Worm (Caenorhabditis elegans) whole organism, early embryonic: ENCODE measurements around the gene T05C3.2.

ENCODE experiments used
- B0310.2 ChIP-seq: sonication (generic microtip); optimal IDR thresholded peaks from 2 replicates; lab custom pipeline; 2016; ENCODE audit warnings: mild to moderate bottlenecking, missing genetic modification characterization, missing compliant biosample characterization
- F13C5.2 ChIP-seq: sonication (generic microtip); optimal IDR thresholded peaks from 2 replicates; lab custom pipeline; 2017; ENCODE audit warnings: mild to moderate bottlenecking, missing genetic modification characterization, inconsistent platforms, missing compliant biosample characterization
- aly-1 ChIP-seq: sonication (generic microtip); optimal IDR thresholded peaks from 2 replicates; lab custom pipeline; 2016; ENCODE audit warnings: missing genetic modification characterization, missing compliant biosample characterization
- ama-1 ChIP-seq: fragments of 150-350 bp; optimal IDR thresholded peaks from 2 replicates; lab custom pipeline; 2014
- ceh-13 ChIP-seq: fragments of 200-800 bp; sonication (Bioruptor generic); optimal IDR thresholded peaks from 2 replicates; lab custom pipeline; 2018; ENCODE audit warnings: mild to moderate bottlenecking, missing genetic modification characterization, missing compliant biosample characterization
- ceh-36 ChIP-seq: sonication (generic microtip); optimal IDR thresholded peaks from 2 replicates; lab custom pipeline; 2016; ENCODE audit warnings: missing genetic modification characterization, inconsistent platforms, missing compliant biosample characterization
- ets-7 ChIP-seq: sonication (generic microtip); optimal IDR thresholded peaks from 2 replicates; lab custom pipeline; 2016; ENCODE audit warnings: missing genotype, missing genetic modification characterization, missing compliant biosample characterization
- flt-1 ChIP-seq: fragments of 200-800 bp; sonication (Bioruptor generic); IDR thresholded peaks from 2 replicates; pipeline ENCODE4 v1.3.6; 2022; ENCODE audit warnings: missing genetic modification characterization, missing compliant biosample characterization
- hmbx-1 ChIP-seq: sonication (generic microtip); optimal IDR thresholded peaks from 2 replicates; lab custom pipeline; 2016; ENCODE audit warnings: mild to moderate bottlenecking, missing genetic modification characterization, missing compliant biosample characterization
- hmg-4 ChIP-seq: fragments of 200-800 bp; sonication (Bioruptor generic); optimal IDR thresholded peaks from 2 replicates; lab custom pipeline; 2018; ENCODE audit warnings: mild to moderate bottlenecking, missing genetic modification characterization, missing compliant biosample characterization
- hnd-1 ChIP-seq: sonication (generic microtip); optimal IDR thresholded peaks from 2 replicates; lab custom pipeline; 2016; ENCODE audit warnings: missing genetic modification characterization, missing compliant biosample characterization
- pes-1 ChIP-seq: fragments of 200-800 bp; sonication (Bioruptor generic); IDR thresholded peaks from 2 replicates; pipeline ENCODE4 v1.3.6; 2022; ENCODE audit warnings: missing genetic modification reagents, missing genetic modification characterization, missing compliant biosample characterization
- scrt-1 ChIP-seq: fragments of 200-800 bp; sonication (Bioruptor generic); IDR thresholded peaks from 2 replicates; pipeline ENCODE4 v1.3.6; 2022; ENCODE audit warnings: missing genetic modification characterization, missing compliant biosample characterization
- sea-1 ChIP-seq: fragments of 200-800 bp; sonication (Bioruptor generic); conservative IDR thresholded peaks from 2 replicates; pipeline ENCODE4 v1.3.6; 2022; ENCODE audit warnings: missing genetic modification characterization, missing compliant biosample characterization
- tbx-11 ChIP-seq: fragments of 200-800 bp; sonication (Bioruptor generic); IDR thresholded peaks from 2 replicates; pipeline ENCODE4 v1.3.6; 2022; ENCODE audit warnings: missing genetic modification characterization, missing compliant biosample characterization
- tbx-37 ChIP-seq: fragments of 200-800 bp; sonication (Bioruptor generic); conservative IDR thresholded peaks from 2 replicates; pipeline ENCODE4 v1.3.6; 2022; ENCODE audit warnings: missing genetic modification reagents, missing genetic modification characterization, missing compliant biosample characterization
- tra-4 ChIP-seq: sonication (generic microtip); optimal IDR thresholded peaks from 2 replicates; lab custom pipeline; 2017; ENCODE audit warnings: missing genetic modification characterization, missing compliant biosample characterization

T05C3.2 gene

ce11 chrV:5488766-5489165 is 4.8 kb upstream of the T05C3.2 start, which contains the start of gene grl-18:
grl-18 (minus strand) TSS chrV:5488866.
- TF ChIP-seq F13C5.2 (tag; lab: Kevin White, UChicago): no peak
- TF ChIP-seq pes-1: no peak
- TF ChIP-seq ceh-36 (tag; lab: Kevin White, UChicago): no peak
- TF ChIP-seq ceh-13 (GFP tag; lab: Kevin White, UChicago): no peak
- TF ChIP-seq tbx-11: no peak
- no peak for TF ChIP-seq tbx-37 (GFP tag; lab: Robert Waterston, UW)
- no peak for TF ChIP-seq hnd-1 (tag; lab: Kevin White, UChicago)
- TF ChIP-seq hmg-4 (GFP tag; lab: Kevin White, UChicago): no peak
- no peak for TF ChIP-seq flt-1 (GFP tag; lab: Robert Waterston, UW)
- no peak for TF ChIP-seq aly-1 (tag; lab: Kevin White, UChicago)
- TF ChIP-seq scrt-1 (GFP tag; lab: Robert Waterston, UW): no peak
- no peak for TF ChIP-seq B0310.2 (tag; lab: Kevin White, UChicago)
- TF ChIP-seq ets-7 (tag; lab: Kevin White, UChicago): no peak
- no peak for TF ChIP-seq ama-1
- no peak for TF ChIP-seq hmbx-1
- TF ChIP-seq sea-1 (GFP tag; lab: Robert Waterston, UW): no peak
- no peak for TF ChIP-seq tra-4

DNA sequence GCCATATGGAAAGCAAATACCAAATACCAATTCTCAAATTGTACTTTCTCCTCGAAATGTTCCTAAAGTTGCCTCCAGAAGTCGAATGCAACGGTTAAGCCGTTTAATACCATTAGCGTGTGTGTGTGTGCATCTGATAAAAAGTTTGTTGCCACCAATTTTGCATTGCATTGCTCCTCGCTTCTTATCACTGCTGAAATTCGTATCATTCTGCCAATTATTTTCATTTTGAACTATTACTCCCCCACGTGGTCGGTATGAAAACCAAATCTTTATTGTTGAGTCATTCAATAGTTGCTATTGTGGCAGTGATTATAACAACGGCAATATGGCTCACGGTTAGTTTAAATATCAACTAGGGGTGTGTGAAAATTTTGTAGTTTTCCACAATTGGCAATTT is 3.3 kb upstream of the T05C3.2 start, which contains the start of gene T05C3.6:
T05C3.6 (plus strand) TSS at position 241 of the 400 bp plus-strand sequence.
- TF ChIP-seq aly-1 (tag; lab: Kevin White, UChicago) (no peak), tbx-11 (no peak), scrt-1 (GFP tag; lab: Robert Waterston, UW) (no peak), ceh-13 (GFP tag; lab: Kevin White, UChicago) (no peak), ama-1 (no peak), ceh-36 (tag; lab: Kevin White, UChicago) (no peak), hmg-4 (GFP tag; lab: Kevin White, UChicago) (no peak), B0310.2 (tag; lab: Kevin White, UChicago) (no peak), sea-1 (GFP tag; lab: Robert Waterston, UW) (no peak), tbx-37 (GFP tag; lab: Robert Waterston, UW) (no peak), ets-7 (tag; lab: Kevin White, UChicago) (no peak), F13C5.2 (tag; lab: Kevin White, UChicago) (no peak), pes-1 (no peak), hmbx-1 (no peak), flt-1 (GFP tag; lab: Robert Waterston, UW) (no peak), tra-4 (no peak), hnd-1 (tag; lab: Kevin White, UChicago) (no peak)

DNA sequence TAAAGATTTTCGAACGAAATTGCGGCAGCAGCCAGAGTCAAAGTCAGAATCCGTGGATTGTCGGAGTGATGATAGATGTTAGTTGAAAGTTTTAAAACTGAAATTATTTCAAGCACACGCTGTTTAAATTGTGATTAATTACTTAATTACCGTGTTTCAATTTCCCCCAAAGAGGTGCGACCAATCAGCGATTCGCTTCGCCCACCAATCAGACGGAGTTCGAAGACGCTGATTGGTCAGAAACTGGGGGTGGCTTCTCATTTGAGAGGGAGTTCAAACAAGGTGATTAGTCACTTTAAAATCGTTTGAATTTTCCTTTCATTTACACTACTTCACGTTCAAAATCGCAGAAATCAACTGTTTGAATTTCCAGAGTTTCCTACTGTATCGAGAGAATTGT is 5.9 kb downstream of the T05C3.2 start:
- TF ChIP-seq hmg-4 (GFP tag; lab: Kevin White, UChicago) (no peak), ets-7 (tag; lab: Kevin White, UChicago) (no peak), scrt-1 (GFP tag; lab: Robert Waterston, UW) (no peak), flt-1 (GFP tag; lab: Robert Waterston, UW) (no peak), hmbx-1 (no peak), hnd-1 (tag; lab: Kevin White, UChicago) (no peak)

DNA sequence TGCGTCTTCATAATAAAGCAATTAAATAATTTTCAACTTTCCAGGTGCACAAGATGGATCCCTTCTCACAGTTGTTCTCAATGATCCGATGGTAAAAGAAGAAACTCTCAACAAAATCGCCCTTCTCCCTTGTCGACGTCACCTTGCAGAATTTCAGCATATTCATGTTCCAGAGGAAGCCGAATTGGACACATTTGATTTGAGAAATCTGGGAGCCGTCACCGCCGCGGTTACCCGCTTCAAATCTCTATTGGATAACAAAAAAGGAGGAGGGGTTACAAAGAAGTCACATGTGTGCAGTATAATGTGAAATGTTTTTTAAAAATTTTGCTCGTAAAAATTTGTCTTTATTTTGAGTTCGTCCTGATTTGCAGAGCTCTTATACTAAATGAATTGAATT is 9.2 kb downstream of the T05C3.2 start:
- TF ChIP-seq sea-1 (GFP tag; lab: Robert Waterston, UW): no peak
- TF ChIP-seq tbx-11: no peak
- no peak for TF ChIP-seq flt-1 (GFP tag; lab: Robert Waterston, UW)
- no peak for TF ChIP-seq ceh-36 (tag; lab: Kevin White, UChicago)
- TF ChIP-seq tra-4: no peak
- no peak for TF ChIP-seq ets-7 (tag; lab: Kevin White, UChicago)
- TF ChIP-seq aly-1 (tag; lab: Kevin White, UChicago): no peak
- no peak for TF ChIP-seq hmg-4 (GFP tag; lab: Kevin White, UChicago)
- no peak for TF ChIP-seq scrt-1 (GFP tag; lab: Robert Waterston, UW)
- TF ChIP-seq F13C5.2 (tag; lab: Kevin White, UChicago): no peak
- TF ChIP-seq hmbx-1: no peak
- TF ChIP-seq ceh-13 (GFP tag; lab: Kevin White, UChicago): no peak

DNA sequence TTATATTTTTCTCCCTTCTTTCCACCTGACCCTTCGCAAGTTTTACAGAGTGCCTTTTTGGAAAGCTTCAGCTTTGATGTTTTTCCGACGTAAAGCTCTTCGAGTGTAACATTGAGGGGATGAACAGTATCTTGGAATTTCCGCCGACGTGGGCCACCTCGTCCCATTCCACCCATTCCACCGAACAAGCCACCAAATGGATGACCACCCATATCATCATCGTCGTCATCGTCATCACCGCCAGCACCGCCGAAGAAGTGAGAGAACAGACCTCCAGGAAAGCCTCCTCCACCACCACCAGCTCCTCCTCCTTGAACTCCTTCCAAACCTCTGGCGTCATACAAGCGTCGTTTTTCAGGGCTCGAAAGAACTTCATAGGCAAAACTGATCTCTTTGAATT is 10.7 kb downstream of the T05C3.2 start:
- TF ChIP-seq pes-1: no peak
- no peak for TF ChIP-seq tbx-11
- TF ChIP-seq F13C5.2 (tag; lab: Kevin White, UChicago): no peak
- TF ChIP-seq scrt-1 (GFP tag; lab: Robert Waterston, UW): no peak
- TF ChIP-seq ets-7 (tag; lab: Kevin White, UChicago): no peak
- TF ChIP-seq tbx-37 (GFP tag; lab: Robert Waterston, UW): no peak
- TF ChIP-seq hnd-1 (tag; lab: Kevin White, UChicago): no peak
- no peak for TF ChIP-seq hmbx-1
- no peak for TF ChIP-seq B0310.2 (tag; lab: Kevin White, UChicago)
- TF ChIP-seq flt-1 (GFP tag; lab: Robert Waterston, UW): no peak
- TF ChIP-seq ceh-13 (GFP tag; lab: Kevin White, UChicago): no peak
- no peak for TF ChIP-seq hmg-4 (GFP tag; lab: Kevin White, UChicago)
- TF ChIP-seq ama-1: no peak

DNA sequence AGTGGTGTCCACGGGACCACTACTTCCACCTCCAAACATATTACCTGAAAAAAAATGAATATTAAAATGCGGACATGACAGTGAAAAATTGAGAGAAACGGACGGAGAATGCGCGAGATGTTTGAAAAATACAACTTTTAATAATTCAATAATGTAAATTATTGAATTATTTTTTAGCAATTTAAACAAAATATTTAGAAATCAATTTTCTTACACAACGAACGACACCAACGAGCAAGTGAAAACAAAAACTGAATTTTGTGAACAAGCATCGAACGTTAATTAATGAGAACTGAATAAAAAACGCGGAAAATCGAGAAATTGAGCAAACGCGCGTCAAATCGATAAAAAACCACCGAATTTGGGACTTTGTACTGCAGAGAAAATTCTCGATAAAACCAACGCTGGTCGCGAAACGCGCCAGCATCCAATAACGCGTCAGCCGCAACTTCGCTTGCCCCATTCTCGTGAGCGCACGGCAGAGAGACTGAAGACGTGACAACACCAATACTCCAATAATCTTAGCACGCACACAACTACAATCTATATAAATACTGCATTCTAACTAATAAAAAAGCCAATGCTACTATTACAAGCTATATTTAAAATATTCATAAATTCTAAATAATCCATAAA is 11.4 kb downstream of the T05C3.2 start, which contains the start of the genes dnj-19 and nhr-47:
dnj-19 (minus strand) TSS at position 51 of the 636 bp plus-strand sequence.
nhr-47 (plus strand) TSS at position 447 of the 636 bp plus-strand sequence.
- peak; percentile 47; the same call in 1 of the 2 replicates for TF ChIP-seq tbx-11
- TF ChIP-seq tra-4: peak; percentile 9
- peak; percentile 15 for TF ChIP-seq ceh-36 (tag; lab: Kevin White, UChicago)
- peak; percentile 67 for TF ChIP-seq pes-1
- no peak for TF ChIP-seq hnd-1 (tag; lab: Kevin White, UChicago)
- TF ChIP-seq F13C5.2 (tag; lab: Kevin White, UChicago): peak; percentile 78
- peak; percentile 67 for TF ChIP-seq hmg-4 (GFP tag; lab: Kevin White, UChicago)
- TF ChIP-seq scrt-1 (GFP tag; lab: Robert Waterston, UW): 0 out of 2 replicates have a peak, but pooled peaks have one; percentile 34
- TF ChIP-seq B0310.2 (tag; lab: Kevin White, UChicago): no peak
- no peak for TF ChIP-seq aly-1 (tag; lab: Kevin White, UChicago)
- TF ChIP-seq sea-1 (GFP tag; lab: Robert Waterston, UW): 0 out of 2 replicates have a peak, but pooled peaks have one; percentile 9
- peak; percentile 66; the same call in 1 of the 2 replicates for TF ChIP-seq tbx-37 (GFP tag; lab: Robert Waterston, UW)
- TF ChIP-seq ceh-13 (GFP tag; lab: Kevin White, UChicago): no peak
- peak; percentile 49; the same call in 1 of the 2 replicates for TF ChIP-seq flt-1 (GFP tag; lab: Robert Waterston, UW)
- TF ChIP-seq hmbx-1: no peak
- TF ChIP-seq ama-1: no peak
- no peak for TF ChIP-seq ets-7 (tag; lab: Kevin White, UChicago)
